Worm (Caenorhabditis elegans) whole organism, mixed stage, embryonic: Measurements from ENCODE around the gene C06B3.7.

Source experiments
- M03D4.4 ChIP-seq: sonication (generic microtip); optimal IDR thresholded peaks from 2 replicates; lab custom pipeline; 2017; ENCODE audit warnings: mild to moderate bottlenecking, missing genetic modification characterization, missing compliant biosample characterization
- blmp-1 ChIP-seq: fragments of 150-350 bp; optimal IDR thresholded peaks from 2 replicates; lab custom pipeline; 2014; ENCODE audit warnings: missing biosample characterization, missing genetic modification characterization
- ceh-43 ChIP-seq: fragments of 200-800 bp; sonication (Bioruptor generic); optimal IDR thresholded peaks from 2 replicates; lab custom pipeline; 2018; ENCODE audit warnings: mild to moderate bottlenecking, missing genetic modification characterization, moderate library complexity, missing compliant biosample characterization
- elt-1 ChIP-seq: sonication (generic microtip); optimal IDR thresholded peaks from 2 replicates; lab custom pipeline; 2017; ENCODE audit warnings: missing genetic modification characterization, mild to moderate bottlenecking, missing compliant biosample characterization, antibody characterized with exemption, moderate library complexity, borderline replicate concordance; ENCODE audit not compliant: insufficient read depth
- elt-3 ChIP-seq: fragments of 150-350 bp; optimal IDR thresholded peaks from 2 replicates; lab custom pipeline; 2014; ENCODE audit warnings: missing biosample characterization, missing genetic modification characterization
- lin-13 ChIP-seq: fragments of 150-350 bp; optimal IDR thresholded peaks from 2 replicates; lab custom pipeline; 2014; ENCODE audit warnings: missing biosample characterization, missing genetic modification characterization
- nhr-12 ChIP-seq: fragments of 150-350 bp; optimal IDR thresholded peaks from 2 replicates; lab custom pipeline; 2014; ENCODE audit warnings: missing biosample characterization, missing genetic modification characterization
- nhr-76 ChIP-seq: sonication (generic microtip); optimal IDR thresholded peaks from 2 replicates; lab custom pipeline; 2017; ENCODE audit warnings: missing biosample characterization, missing genetic modification characterization
- pha-4 ChIP-seq: fragments of 150-350 bp; optimal IDR thresholded peaks from 2 replicates; lab custom pipeline; 2018; ENCODE audit warnings: missing biosample characterization, missing genetic modification reagents, missing genetic modification characterization
- snpc-4 ChIP-seq: fragments of 150-350 bp; optimal IDR thresholded peaks from 2 replicates; lab custom pipeline; 2014; ENCODE audit warnings: missing biosample characterization, missing genetic modification characterization
- tbx-8 ChIP-seq: fragments of 200-800 bp; sonication (Bioruptor generic); optimal IDR thresholded peaks from 2 replicates; lab custom pipeline; 2018; ENCODE audit warnings: mild to moderate bottlenecking, missing genetic modification characterization, moderate library complexity, missing compliant biosample characterization
- unc-62 ChIP-seq: fragments of 150-350 bp; optimal IDR thresholded peaks from 2 replicates; lab custom pipeline; 2014; ENCODE audit warnings: missing biosample characterization, missing genetic modification reagents, missing genetic modification characterization

DNA sequence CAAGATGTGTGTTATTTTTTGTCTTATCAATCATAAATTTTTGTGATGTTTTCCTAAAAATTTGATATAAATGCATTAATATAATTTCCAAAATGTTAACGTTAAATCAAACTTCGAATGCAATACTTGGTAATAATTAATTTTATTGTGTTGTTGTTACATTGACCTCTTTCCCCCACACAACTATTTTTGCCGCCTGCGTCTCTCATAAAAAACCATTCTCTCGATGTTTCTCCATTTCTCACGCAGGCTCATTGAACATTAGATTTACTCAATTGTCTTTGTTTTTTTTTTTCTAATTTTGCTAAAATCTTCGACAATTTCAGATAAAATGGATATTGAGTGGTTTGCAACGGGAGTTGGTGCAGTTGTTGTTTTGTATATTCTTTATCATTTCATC, 3.3 kb upstream of the C06B3.7 start, which contains the start of gene stdh-1:
- TF ChIP-seq elt-3 (tag; lab: Kevin White, UChicago) (no peak), elt-1 (no peak), blmp-1 (tag; lab: Kevin White, UChicago) (no peak), snpc-4 (tag; lab: Kevin White, UChicago) (no peak), tbx-8 (GFP tag; lab: Kevin White, UChicago) (no peak), pha-4 (tag; lab: Kevin White, UChicago) (no peak), M03D4.4 (no peak), unc-62 (GFP tag; lab: Kevin White, UChicago) (no peak), lin-13 (tag; lab: Kevin White, UChicago) (no peak), ceh-43 (GFP tag; lab: Kevin White, UChicago) (no peak), nhr-76 (tag; lab: Kevin White, UChicago) (no peak), nhr-12 (tag; lab: Kevin White, UChicago) (no peak)
